Worm (Caenorhabditis elegans) whole organism, early embryonic: ENCODE measurements around the gene acl-4.

Experiments
- B0310.2 ChIP-seq: sonication (generic microtip); optimal IDR thresholded peaks from 2 replicates; lab custom pipeline; 2016; ENCODE audit warnings: mild to moderate bottlenecking, missing genetic modification characterization, missing compliant biosample characterization
- aly-1 ChIP-seq: sonication (generic microtip); optimal IDR thresholded peaks from 2 replicates; lab custom pipeline; 2016; ENCODE audit warnings: missing genetic modification characterization, missing compliant biosample characterization
- ama-1 ChIP-seq: fragments of 150-350 bp; optimal IDR thresholded peaks from 2 replicates; lab custom pipeline; 2014
- ceh-13 ChIP-seq: fragments of 200-800 bp; sonication (Bioruptor generic); optimal IDR thresholded peaks from 2 replicates; lab custom pipeline; 2018; ENCODE audit warnings: mild to moderate bottlenecking, missing genetic modification characterization, missing compliant biosample characterization
- ets-7 ChIP-seq: sonication (generic microtip); optimal IDR thresholded peaks from 2 replicates; lab custom pipeline; 2016; ENCODE audit warnings: missing genotype, missing genetic modification characterization, missing compliant biosample characterization
- flt-1 ChIP-seq: fragments of 200-800 bp; sonication (Bioruptor generic); IDR thresholded peaks from 2 replicates; pipeline ENCODE4 v1.3.6; 2022; ENCODE audit warnings: missing genetic modification characterization, missing compliant biosample characterization
- hmbx-1 ChIP-seq: sonication (generic microtip); optimal IDR thresholded peaks from 2 replicates; lab custom pipeline; 2016; ENCODE audit warnings: mild to moderate bottlenecking, missing genetic modification characterization, missing compliant biosample characterization
- hmg-4 ChIP-seq: fragments of 200-800 bp; sonication (Bioruptor generic); optimal IDR thresholded peaks from 2 replicates; lab custom pipeline; 2018; ENCODE audit warnings: mild to moderate bottlenecking, missing genetic modification characterization, missing compliant biosample characterization
- hnd-1 ChIP-seq: sonication (generic microtip); optimal IDR thresholded peaks from 2 replicates; lab custom pipeline; 2016; ENCODE audit warnings: missing genetic modification characterization, missing compliant biosample characterization
- scrt-1 ChIP-seq: fragments of 200-800 bp; sonication (Bioruptor generic); IDR thresholded peaks from 2 replicates; pipeline ENCODE4 v1.3.6; 2022; ENCODE audit warnings: missing genetic modification characterization, missing compliant biosample characterization

DNA sequence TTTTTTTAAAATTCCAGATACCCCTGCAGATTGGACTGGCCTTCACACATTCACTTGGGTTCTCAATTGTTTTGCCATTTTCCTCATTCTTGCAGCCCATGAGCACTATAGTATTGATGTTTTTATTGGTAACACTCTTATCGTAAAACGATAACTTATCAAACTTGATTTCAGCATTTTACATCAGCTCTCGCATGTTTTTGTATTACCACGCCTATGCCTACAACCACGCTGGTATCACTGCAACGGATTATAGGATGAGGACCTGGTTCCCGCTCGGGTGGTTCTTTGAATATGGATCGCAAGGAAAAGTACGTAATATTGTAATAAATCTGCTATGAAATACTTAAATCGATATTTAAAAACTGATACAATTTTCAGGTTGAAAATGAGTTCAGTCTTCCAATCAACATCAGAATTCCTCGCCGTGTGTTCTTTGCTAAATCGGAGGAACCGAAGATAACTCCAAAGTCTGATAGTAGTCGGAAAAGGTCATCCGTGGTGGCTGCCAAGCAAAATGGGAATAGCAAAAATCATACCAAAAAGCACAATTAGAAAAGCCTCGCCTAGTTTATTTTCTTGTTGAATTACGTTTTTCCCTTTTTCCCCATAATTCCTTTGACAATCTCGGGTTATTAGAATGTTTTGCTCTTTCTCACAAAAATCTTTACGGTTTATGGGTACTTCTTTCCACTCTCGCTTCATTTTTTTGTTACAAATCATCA is 40.5 kb upstream of the acl-4 start:
- TF ChIP-seq flt-1 (no peak), B0310.2 (tag; lab: Kevin White, UChicago) (no peak), ets-7 (no peak), hmg-4 (GFP tag; lab: Kevin White, UChicago) (no peak), hnd-1 (tag; lab: Kevin White, UChicago) (no peak), aly-1 (tag; lab: Kevin White, UChicago) (no peak), scrt-1 (no peak), ama-1 (no peak), ceh-13 (GFP tag; lab: Kevin White, UChicago) (no peak), hmbx-1 (tag; lab: Kevin White, UChicago) (no peak)
